Worm (Caenorhabditis elegans) whole organism, mixed stage, embryonic: ENCODE data around the gene kin-36.

ENCODE experiments used
- hlh-1 ChIP-seq: fragments of 150-350 bp; optimal IDR thresholded peaks from 2 replicates; lab custom pipeline; 2014; ENCODE audit warnings: missing biosample characterization, missing genetic modification reagents, missing genetic modification characterization
- lsy-2 ChIP-seq: fragments of 150-350 bp; optimal IDR thresholded peaks from 2 replicates; lab custom pipeline; 2014; ENCODE audit warnings: missing biosample characterization, missing genetic modification characterization
- mab-5 ChIP-seq: fragments of 150-350 bp; optimal IDR thresholded peaks from 2 replicates; lab custom pipeline; 2014; ENCODE audit warnings: missing biosample characterization, missing genetic modification characterization
- pha-4 ChIP-seq: fragments of 150-350 bp; optimal IDR thresholded peaks from 2 replicates; lab custom pipeline; 2018; ENCODE audit warnings: missing biosample characterization, missing genetic modification reagents, missing genetic modification characterization
- unc-62 ChIP-seq: fragments of 150-350 bp; optimal IDR thresholded peaks from 2 replicates; lab custom pipeline; 2014; ENCODE audit warnings: missing biosample characterization, missing genetic modification reagents, missing genetic modification characterization
- ztf-11 ChIP-seq: fragments of 150-350 bp; optimal IDR thresholded peaks from 2 replicates; lab custom pipeline; 2014; ENCODE audit warnings: missing biosample characterization, missing genetic modification characterization

DNA sequence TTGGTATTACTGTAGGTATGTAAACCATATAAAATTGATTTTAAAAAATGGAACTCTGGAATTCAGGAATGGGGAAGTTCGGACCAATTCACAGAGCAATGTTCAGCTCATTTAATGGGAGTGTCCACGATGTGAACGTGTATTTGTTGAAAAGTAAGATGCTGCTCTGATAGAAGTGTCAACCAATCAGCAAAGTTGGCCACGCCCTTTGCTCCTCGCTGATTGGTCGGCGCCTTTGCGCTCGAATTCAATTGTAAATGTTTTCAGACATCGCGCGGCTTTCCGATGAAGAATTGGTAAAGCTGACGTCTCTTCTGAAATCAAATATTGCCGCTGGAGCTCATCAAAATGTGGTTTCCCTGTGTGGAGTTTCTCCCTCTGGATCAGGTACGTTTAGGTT lies 4.3 kb downstream of the kin-36 start:
- TF ChIP-seq unc-62 (GFP tag; lab: Kevin White, UChicago) (no peak), ztf-11 (no peak), pha-4 (tag; lab: Kevin White, UChicago) (no peak), hlh-1 (tag; lab: Kevin White, UChicago) (no peak), mab-5 (tag; lab: Kevin White, UChicago) (no peak), lsy-2 (no peak)
